Worm (Caenorhabditis elegans) whole organism, L1 larva: ENCODE results near the gene bcl-11.

ENCODE experiments used
- C16A3.4 ChIP-seq: fragments of 150-350 bp; optimal IDR thresholded peaks from 2 replicates; lab custom pipeline; 2014; ENCODE audit warnings: missing biosample characterization, missing genetic modification characterization
- C34B4.2 ChIP-seq: sonication (generic microtip); optimal IDR thresholded peaks from 2 replicates; lab custom pipeline; 2017; ENCODE audit warnings: mild to moderate bottlenecking, missing genetic modification characterization, missing compliant biosample characterization
- F16B12.6 ChIP-seq: fragments of 150-350 bp; optimal IDR thresholded peaks from 2 replicates; lab custom pipeline; 2014; ENCODE audit warnings: missing biosample characterization, missing genetic modification characterization
- alr-1 ChIP-seq: fragments of 200-800 bp; sonication (Bioruptor generic); optimal IDR thresholded peaks from 2 replicates; lab custom pipeline; 2018; ENCODE audit warnings: borderline replicate concordance, mild to moderate bottlenecking, missing genetic modification characterization, missing compliant biosample characterization
- aly-2 ChIP-seq: fragments of 150-350 bp; optimal IDR thresholded peaks from 2 replicates; lab custom pipeline; 2014; ENCODE audit warnings: missing biosample characterization, missing genetic modification characterization
- blmp-1 ChIP-seq: fragments of 150-350 bp; optimal IDR thresholded peaks from 2 replicates; lab custom pipeline; 2014; ENCODE audit warnings: missing biosample characterization, missing genetic modification characterization
- ceh-63 ChIP-seq: fragments of 200-800 bp; sonication (Bioruptor generic); optimal IDR thresholded peaks from 2 replicates; lab custom pipeline; 2018; ENCODE audit warnings: mild to moderate bottlenecking, missing genetic modification characterization, missing compliant biosample characterization
- ceh-88 ChIP-seq: fragments of 200-800 bp; sonication (Bioruptor generic); IDR thresholded peaks from 2 replicates; pipeline ENCODE4 v1.3.6; 2022; ENCODE audit warnings: missing genetic modification characterization, missing compliant biosample characterization
- ceh-90 ChIP-seq: sonication (generic microtip); optimal IDR thresholded peaks from 2 replicates; lab custom pipeline; 2016; ENCODE audit warnings: missing genetic modification characterization, missing compliant biosample characterization
- ces-1 ChIP-seq: fragments of 150-350 bp; optimal IDR thresholded peaks from 2 replicates; lab custom pipeline; 2014; ENCODE audit warnings: missing biosample characterization, missing genetic modification reagents, missing genetic modification characterization
- dpl-1 ChIP-seq, 3 experiments: fragments of 150-350 bp in 2 of 3; sonication (generic microtip) in 1 of 3; optimal IDR thresholded peaks; 2 replicates each; lab custom pipeline; 2014 to 2017; ENCODE audit warnings: missing biosample characterization in 3 of 3, missing genetic modification characterization in 3 of 3, missing genetic modification reagents in 3 of 3
- dsc-1 ChIP-seq: sonication (generic microtip); optimal IDR thresholded peaks from 2 replicates; lab custom pipeline; 2016; ENCODE audit warnings: mild to moderate bottlenecking, missing genetic modification characterization, missing compliant biosample characterization
- efl-3 ChIP-seq: fragments of 200-800 bp; sonication (Bioruptor generic); optimal IDR thresholded peaks from 2 replicates; lab custom pipeline; 2018; ENCODE audit warnings: mild to moderate bottlenecking, missing genetic modification characterization, missing compliant biosample characterization
- elt-3 ChIP-seq, 6 experiments: fragments of 150-350 bp in 1 of 6; sonication (generic microtip); optimal IDR thresholded peaks; 2 replicates each; lab custom pipeline; 2017 to 2018; ENCODE audit warnings: missing biosample characterization in 6 of 6, missing genetic modification characterization in 6 of 6, inconsistent platforms in 1 of 6
- fkh-8 ChIP-seq: sonication (generic microtip); optimal IDR thresholded peaks from 2 replicates; lab custom pipeline; 2016; ENCODE audit warnings: mild to moderate bottlenecking, missing genetic modification characterization, missing compliant biosample characterization
- fos-1 ChIP-seq: fragments of 150-350 bp; optimal IDR thresholded peaks from 2 replicates; lab custom pipeline; 2014; ENCODE audit warnings: missing biosample characterization, missing genetic modification characterization
- grh-1 ChIP-seq: fragments of 200-800 bp; sonication (Bioruptor generic); IDR thresholded peaks from 2 replicates; pipeline ENCODE4 v1.3.6; 2022; ENCODE audit warnings: missing genetic modification reagents, missing genetic modification characterization, missing compliant biosample characterization
- isw-1 ChIP-seq: fragments of 200-800 bp; sonication (Bioruptor generic); IDR thresholded peaks from 2 replicates; pipeline ENCODE4 v1.3.6; 2022; ENCODE audit warnings: missing genetic modification characterization, missing compliant biosample characterization
- lin-13 ChIP-seq: fragments of 150-350 bp; optimal IDR thresholded peaks from 2 replicates; lab custom pipeline; 2014; ENCODE audit warnings: missing biosample characterization, missing genetic modification reagents, missing genetic modification characterization
- lin-14 ChIP-seq: fragments of 200-800 bp; sonication (Bioruptor generic); optimal IDR thresholded peaks from 2 replicates; lab custom pipeline; 2018; ENCODE audit warnings: mild to moderate bottlenecking, missing genetic modification characterization, moderate library complexity, missing compliant biosample characterization
- lin-35 ChIP-seq, 2 experiments: fragments of 150-350 bp; optimal IDR thresholded peaks; 2 replicates each; lab custom pipeline; 2014; ENCODE audit warnings: missing biosample characterization in 2 of 2, missing genetic modification characterization in 2 of 2, missing genetic modification reagents in 2 of 2
- lir-3 ChIP-seq: sonication (generic microtip); optimal IDR thresholded peaks from 2 replicates; lab custom pipeline; 2016; ENCODE audit warnings: mild to moderate bottlenecking, missing genetic modification characterization, moderate library complexity, missing compliant biosample characterization; ENCODE audit not compliant: poor library complexity
- mdl-1 ChIP-seq, 2 experiments: fragments of 150-350 bp; optimal IDR thresholded peaks; 2 replicates each; lab custom pipeline; 2014 to 2017; ENCODE audit warnings: missing biosample characterization in 2 of 2, missing genetic modification characterization in 2 of 2, inconsistent platforms in 1 of 2
- mep-1 ChIP-seq: fragments of 150-350 bp; optimal IDR thresholded peaks from 2 replicates; lab custom pipeline; 2014; ENCODE audit warnings: missing biosample characterization, missing genetic modification characterization
- nhr-11 ChIP-seq: fragments of 150-350 bp; optimal IDR thresholded peaks from 2 replicates; lab custom pipeline; 2014; ENCODE audit warnings: missing biosample characterization, missing genetic modification characterization
- nhr-12 ChIP-seq: sonication (generic microtip); optimal IDR thresholded peaks from 2 replicates; lab custom pipeline; 2017; ENCODE audit warnings: missing biosample characterization, missing genetic modification characterization
- nhr-19 ChIP-seq: fragments of 200-800 bp; sonication (Bioruptor generic); conservative IDR thresholded peaks from 2 replicates; pipeline ENCODE4 v1.3.6; 2022; ENCODE audit warnings: missing genetic modification characterization, missing compliant biosample characterization
- nhr-20 ChIP-seq: sonication (generic microtip); optimal IDR thresholded peaks from 2 replicates; lab custom pipeline; 2016; ENCODE audit warnings: mild to moderate bottlenecking, missing genetic modification characterization, missing compliant biosample characterization
- nhr-47 ChIP-seq: sonication (generic microtip); optimal IDR thresholded peaks from 2 replicates; lab custom pipeline; 2016; ENCODE audit warnings: mild to moderate bottlenecking, missing genetic modification characterization, moderate library complexity, missing compliant biosample characterization
- nhr-71 ChIP-seq: sonication (generic microtip); optimal IDR thresholded peaks from 2 replicates; lab custom pipeline; 2016; ENCODE audit warnings: mild to moderate bottlenecking, missing genetic modification characterization, moderate library complexity, missing compliant biosample characterization
- nhr-84 ChIP-seq: sonication (generic microtip); optimal IDR thresholded peaks from 2 replicates; lab custom pipeline; 2017; ENCODE audit warnings: missing biosample characterization, missing genetic modification characterization
- nhr-85 ChIP-seq: sonication (generic microtip); peaks from one replicate; lab custom pipeline; 2016; ENCODE audit warnings: missing genetic modification characterization, inconsistent platforms, missing compliant biosample characterization
- nhr-90 ChIP-seq: sonication (generic microtip); optimal IDR thresholded peaks from 2 replicates; lab custom pipeline; 2016; ENCODE audit warnings: mild to moderate bottlenecking, missing genetic modification characterization, missing compliant biosample characterization; ENCODE audit not compliant: poor library complexity
- pqm-1 ChIP-seq: sonication (generic microtip); optimal IDR thresholded peaks from 3 replicates; lab custom pipeline; 2017; ENCODE audit warnings: missing biosample characterization, missing genetic modification characterization
- snu-23 ChIP-seq: sonication (generic microtip); optimal IDR thresholded peaks from 2 replicates; lab custom pipeline; 2016; ENCODE audit warnings: missing genetic modification characterization, missing compliant biosample characterization
- sox-4 ChIP-seq: sonication (generic microtip); optimal IDR thresholded peaks from 2 replicates; lab custom pipeline; 2016; ENCODE audit warnings: missing genetic modification characterization, missing compliant biosample characterization
- sup-37 ChIP-seq: fragments of 200-800 bp; sonication (Bioruptor generic); optimal IDR thresholded peaks from 2 replicates; lab custom pipeline; 2018; ENCODE audit warnings: mild to moderate bottlenecking, missing genetic modification characterization, missing compliant biosample characterization
- swsn-7 ChIP-seq: sonication (generic microtip); optimal IDR thresholded peaks from 2 replicates; lab custom pipeline; 2016; ENCODE audit warnings: missing genetic modification characterization, missing compliant biosample characterization
- unc-130 ChIP-seq: fragments of 150-350 bp; optimal IDR thresholded peaks from 2 replicates; lab custom pipeline; 2017; ENCODE audit warnings: missing biosample characterization, missing genetic modification characterization, inconsistent platforms
- unc-86 ChIP-seq: sonication (generic microtip); optimal IDR thresholded peaks from 2 replicates; lab custom pipeline; 2016; ENCODE audit warnings: missing genetic modification characterization, missing compliant biosample characterization
- xbp-1 ChIP-seq: sonication (generic microtip); optimal IDR thresholded peaks from 2 replicates; lab custom pipeline; 2016; ENCODE audit warnings: missing genetic modification characterization, missing compliant biosample characterization
- zag-1 ChIP-seq: fragments of 150-350 bp; optimal IDR thresholded peaks from 2 replicates; lab custom pipeline; 2014; ENCODE audit warnings: missing biosample characterization, missing genetic modification characterization

Gene bcl-11

DNA sequence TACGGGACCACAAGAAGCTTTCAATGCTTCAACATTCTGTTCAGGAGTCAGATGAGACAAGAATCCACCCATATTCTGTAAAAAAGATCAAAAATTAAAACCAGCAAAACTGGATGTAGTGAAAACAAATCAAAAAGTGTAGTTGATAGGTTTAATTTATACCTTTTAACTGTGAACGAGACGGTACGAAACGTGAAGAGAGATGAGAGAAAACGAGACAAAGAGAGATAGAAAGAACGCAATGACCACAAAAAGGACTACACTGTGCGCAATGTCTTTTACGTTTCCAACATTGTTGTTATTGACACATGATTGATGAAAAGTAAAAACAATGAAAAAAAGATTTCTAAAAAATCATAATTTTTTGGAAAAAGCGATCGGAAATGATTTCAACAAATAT, 9.8 kb downstream of the bcl-11 start, which contains the start of gene cest-33:
Gene cest-33 (minus strand): TSS at position 75 of the 400 bp plus-strand sequence.
- TF ChIP-seq lin-13 (GFP tag; lab: Kevin White, UChicago), result no peak
- TF ChIP-seq xbp-1 (tag; lab: Kevin White, UChicago), result no peak
- peak; percentile 77 for TF ChIP-seq nhr-85 (tag; lab: Kevin White, UChicago)
- TF ChIP-seq mep-1, result peak; percentile 31
- no peak for TF ChIP-seq ces-1 (GFP tag; lab: Kevin White, UChicago)
- peak; percentile 74 for TF ChIP-seq nhr-20
- TF ChIP-seq elt-3 (tag; optimal IDR thresholded peaks at IDR 0.05; lab: Kevin White, UChicago), result peak in 3 of 6 experiments; percentile 10 to 65 (median 27)
- TF ChIP-seq nhr-71 (tag; lab: Kevin White, UChicago), result peak; percentile 24
- TF ChIP-seq snu-23, result peak; percentile 41
- TF ChIP-seq lin-14 (GFP tag; lab: Kevin White, UChicago), result peak; percentile 54
- peak in 1 of 3 experiments; percentile 0 for TF ChIP-seq dpl-1 (GFP tag; optimal IDR thresholded peaks at IDR 0.05; lab: Kevin White, UChicago)
- TF ChIP-seq blmp-1 (tag; lab: Kevin White, UChicago), result peak; percentile 90
- peak in 1 of 2 experiments; percentile 15 for TF ChIP-seq lin-35 (GFP tag; optimal IDR thresholded peaks at IDR 0.05; lab: Kevin White, UChicago)

DNA sequence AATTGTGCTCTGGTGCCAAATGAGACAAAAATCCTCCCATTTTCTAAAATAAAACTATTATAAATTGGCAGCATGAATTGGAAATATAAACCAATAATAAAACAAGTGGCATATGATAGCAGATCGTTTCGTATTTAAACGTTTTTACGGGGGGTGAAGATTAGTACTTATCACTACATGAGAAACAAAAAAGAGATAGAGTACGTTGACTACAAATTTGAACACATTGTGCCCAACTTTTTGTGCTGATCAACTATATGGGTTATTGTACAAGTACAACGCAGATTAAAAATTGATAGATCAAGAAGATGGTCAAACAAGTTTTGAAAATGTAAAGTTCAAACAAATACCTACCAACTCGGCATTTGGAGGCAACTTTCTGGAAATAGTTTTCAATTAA, 12.7 kb downstream of the bcl-11 start:
- TF ChIP-seq nhr-20 (peak; percentile 14), F16B12.6 (tag; lab: Kevin White, UChicago) (no peak)
- TF ChIP-seq, all 84 proteins: peak for 1

DNA sequence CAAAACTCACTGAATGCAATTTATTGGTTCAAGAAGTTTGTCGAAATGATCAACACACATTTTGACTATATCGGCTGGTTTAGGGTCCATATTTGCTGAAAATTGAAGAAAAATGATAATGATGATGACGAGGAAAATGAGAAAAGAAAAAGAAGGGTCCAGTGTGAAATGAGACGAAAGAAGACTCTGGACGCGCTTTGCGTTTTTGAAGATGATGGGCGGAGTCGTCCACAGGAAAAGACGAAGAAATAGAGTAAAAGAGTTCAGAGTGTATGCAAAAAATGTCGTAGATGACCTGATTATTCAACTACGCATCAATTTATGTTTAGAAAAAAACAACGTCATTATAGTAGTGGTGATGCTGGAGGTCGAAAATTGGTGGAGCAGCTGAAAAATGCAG, 19.0 kb downstream of the bcl-11 start, which contains the start of gene F13H6.5:
Gene F13H6.5 (minus strand): TSS at position 101 of the 400 bp plus-strand sequence.
- no peak for TF ChIP-seq unc-86
- no peak for TF ChIP-seq zag-1 (tag; lab: Kevin White, UChicago)
- no peak for TF ChIP-seq C34B4.2 (tag; lab: Kevin White, UChicago)

DNA sequence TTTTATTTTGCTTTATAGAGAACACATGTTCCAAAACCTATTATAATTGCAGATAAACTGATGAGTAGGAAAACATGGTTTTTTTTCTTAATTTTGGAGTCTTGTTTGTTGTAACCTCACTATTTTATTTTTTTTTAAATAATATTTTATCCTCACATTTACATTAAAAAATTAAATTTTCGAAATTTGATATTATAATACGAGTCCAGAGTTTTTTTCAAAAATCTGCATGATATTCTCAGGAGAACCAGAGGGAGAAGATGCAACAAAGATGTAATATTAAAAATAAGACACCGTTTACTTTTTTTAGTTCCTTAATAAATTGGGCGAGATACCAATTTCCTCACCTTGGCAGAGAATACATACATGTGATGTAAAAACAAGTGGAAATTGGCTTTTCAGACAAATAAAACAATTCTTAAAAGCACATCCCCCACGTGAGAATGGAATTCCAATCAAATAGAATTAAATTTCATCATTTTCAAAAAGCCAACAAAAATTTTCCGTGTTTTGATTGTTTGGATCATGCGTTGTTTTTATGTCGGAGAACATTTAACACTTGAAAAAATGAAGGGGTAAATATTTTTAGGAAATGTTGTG, 30.0 kb downstream of the bcl-11 start:
- TF ChIP-seq ceh-63 (GFP tag; lab: Kevin White, UChicago), result no peak
- no peak for TF ChIP-seq nhr-85 (tag; lab: Kevin White, UChicago)
- no peak for TF ChIP-seq ceh-88 (GFP tag; lab: Robert Waterston, UW)
- no peak for TF ChIP-seq nhr-84 (tag; lab: Kevin White, UChicago)
- no peak for TF ChIP-seq fkh-8 (tag; lab: Kevin White, UChicago)
- TF ChIP-seq ceh-90, result no peak
- TF ChIP-seq F16B12.6 (tag; lab: Kevin White, UChicago), result no peak
- TF ChIP-seq lir-3 (tag; lab: Kevin White, UChicago), result no peak
- TF ChIP-seq nhr-19 (GFP tag; lab: Robert Waterston, UW), result no peak
- TF ChIP-seq alr-1 (tag; lab: Kevin White, UChicago), result no peak
- no peak for TF ChIP-seq dpl-1 (GFP tag; optimal IDR thresholded peaks at IDR 0.05; lab: Kevin White, UChicago)
- no peak for TF ChIP-seq efl-3 (GFP tag; lab: Kevin White, UChicago)
- no peak for TF ChIP-seq nhr-90 (tag; lab: Kevin White, UChicago)
- no peak for TF ChIP-seq sup-37
- TF ChIP-seq sox-4 (tag; lab: Kevin White, UChicago), result no peak
- no peak for TF ChIP-seq aly-2 (tag; lab: Kevin White, UChicago)
- TF ChIP-seq, all 84 proteins: peak for 0

DNA sequence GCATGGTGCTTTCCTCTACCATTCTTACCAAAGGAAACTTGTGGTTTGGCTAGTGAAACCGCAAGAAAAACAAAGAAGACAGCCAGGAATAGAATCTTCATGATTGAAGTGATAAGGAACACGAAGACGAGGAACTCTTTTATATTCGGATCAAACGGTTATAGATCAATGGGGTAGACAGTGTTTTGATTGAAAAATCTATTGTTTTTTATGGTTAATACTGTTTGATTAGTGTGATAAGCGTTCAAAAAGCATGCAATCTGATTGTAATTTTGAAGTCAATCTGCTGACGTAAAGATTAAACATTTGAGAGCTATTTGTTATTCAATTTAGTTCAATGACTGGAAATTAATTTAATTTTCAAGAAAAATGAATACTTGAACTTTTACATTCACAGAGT, 33.8 kb downstream of the bcl-11 start, which contains the start of gene F57F4.2:
Gene F57F4.2 (minus strand): TSS at position 101 of the 400 bp plus-strand sequence.
- no peak for TF ChIP-seq lir-3 (tag; lab: Kevin White, UChicago)

DNA sequence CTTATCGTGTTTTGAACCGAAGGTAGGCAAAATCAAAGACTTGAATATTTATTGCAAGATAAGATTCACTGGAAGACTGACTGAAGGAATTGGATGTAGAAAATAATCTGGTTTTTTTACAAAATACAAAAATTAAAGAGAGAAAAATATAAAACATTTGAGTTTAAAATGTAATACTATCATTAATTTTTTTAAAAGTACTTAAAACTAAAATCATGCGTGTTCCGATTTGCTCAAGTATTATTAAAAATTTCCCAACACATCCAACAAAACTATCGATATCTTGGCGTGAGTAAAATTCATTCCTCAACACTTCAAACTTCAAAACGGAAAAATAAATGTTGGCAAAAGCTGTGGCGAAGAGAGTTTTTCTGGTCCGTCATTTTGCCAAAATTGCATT, 34.3 kb downstream of the bcl-11 start, which contains the start of gene F57F4.1:
Gene F57F4.1 (plus strand): TSS at position 301 of the 400 bp plus-strand sequence.
- TF ChIP-seq nhr-12, result no peak
- no peak for TF ChIP-seq alr-1 (tag; lab: Kevin White, UChicago)
- TF ChIP-seq zag-1 (tag; lab: Kevin White, UChicago), result no peak
- TF ChIP-seq C16A3.4, result no peak
- no peak for TF ChIP-seq dsc-1 (tag; lab: Kevin White, UChicago)
- no peak for TF ChIP-seq nhr-47 (tag; lab: Kevin White, UChicago)
- TF ChIP-seq mdl-1 (tag; optimal IDR thresholded peaks at IDR 0.05; lab: Kevin White, UChicago), result no peak
- no peak for TF ChIP-seq swsn-7 (tag; lab: Kevin White, UChicago)
- TF ChIP-seq sox-4 (tag; lab: Kevin White, UChicago), result no peak
- TF ChIP-seq pqm-1 (tag; lab: Kevin White, UChicago), result no peak
- no peak for TF ChIP-seq nhr-11 (tag; lab: Kevin White, UChicago)
- TF ChIP-seq fos-1 (tag; lab: Kevin White, UChicago), result no peak
- no peak for TF ChIP-seq unc-130 (tag; lab: Kevin White, UChicago)
- no peak for TF ChIP-seq isw-1
- TF ChIP-seq grh-1 (GFP tag; lab: Robert Waterston, UW), result no peak
